Fruit fly (Drosophila melanogaster): Measurements from ENCODE around the gene Galk.

Gene Galk

dm6 chr3L:9028057-9028456 is 42.2 kb upstream of the Galk start (continued):
- TF ChIP-seq Oli (tag; optimal IDR thresholded peaks at IDR 0.05) (peak; percentile 66), CG16815 (GFP tag; optimal IDR thresholded peaks at IDR 0.05) (peak; percentile 36), Optix (GFP tag; IDR thresholded peaks at IDR 0.05) (no peak), D19B (GFP tag; optimal IDR thresholded peaks at IDR 0.05) (no peak), E2f1 (GFP tag; IDR thresholded peaks at IDR 0.05) (no peak), ci (GFP tag; IDR thresholded peaks at IDR 0.05) (peak; percentile 62; the same call in 1 of the 3 replicates), tup (GFP tag; optimal IDR thresholded peaks at IDR 0.05) (no peak), bowl (GFP tag; IDR thresholded peaks at IDR 0.05) (no peak), org-1 (GFP tag; optimal IDR thresholded peaks at IDR 0.05) (no peak), CG13123 (GFP tag; optimal IDR thresholded peaks at IDR 0.05) (no peak), CG2199 (GFP tag; IDR thresholded peaks at IDR 0.05) (no peak), ssp (GFP tag; IDR thresholded peaks at IDR 0.05) (peak; percentile 30; the same call in 1 of the 2 replicates), Asciz (GFP tag; optimal IDR thresholded peaks at IDR 0.05) (no peak), sisA (GFP tag; IDR thresholded peaks at IDR 0.05) (peak; percentile 41; the same call in 1 of the 2 replicates), CG5245 (GFP tag; optimal IDR thresholded peaks at IDR 0.05) (peak; percentile 0), caup (GFP tag; optimal IDR thresholded peaks at IDR 0.05; ENCODE audit: severe bottlenecking) (no peak), mam (GFP tag; optimal IDR thresholded peaks at IDR 0.05) (no peak), CG9437 (GFP tag; optimal IDR thresholded peaks at IDR 0.05) (peak; percentile 3), z (GFP tag; IDR thresholded peaks at IDR 0.05) (no peak), cwo (GFP tag; optimal IDR thresholded peaks at IDR 0.05) (no peak), stc (GFP tag; IDR thresholded peaks at IDR 0.05) (peak; percentile 20; the same call in 1 of the 2 replicates), eyg (GFP tag; optimal IDR thresholded peaks at IDR 0.05) (no peak), trh (GFP tag; optimal IDR thresholded peaks at IDR 0.05) (no peak), Sox100B (GFP tag; optimal IDR thresholded peaks at IDR 0.05) (peak; percentile 30), CG31365 (tag; optimal IDR thresholded peaks at IDR 0.05) (no peak), chn (GFP tag; optimal IDR thresholded peaks at IDR 0.05) (peak; percentile 44), CG2678 (tag; optimal IDR thresholded peaks at IDR 0.05) (peak; percentile 41), nmo (GFP tag; optimal IDR thresholded peaks at IDR 0.05) (peak; percentile 74), tna (GFP tag; IDR thresholded peaks at IDR 0.05; ENCODE audit: partially characterized antibody) (no peak), CG7556 (GFP tag; optimal IDR thresholded peaks at IDR 0.05) (peak; percentile 20), CG12299 (tag; optimal IDR thresholded peaks at IDR 0.05) (no peak), Fer2 (tag; optimal IDR thresholded peaks at IDR 0.05) (no peak), CG12236 (GFP tag; optimal IDR thresholded peaks at IDR 0.05) (no peak), CG13287 (GFP tag; IDR thresholded peaks at IDR 0.05; ENCODE audit: partially characterized antibody) (no peak), cato (GFP tag; optimal IDR thresholded peaks at IDR 0.05; ENCODE audit: borderline replicate concordance) (no peak), zen2 (GFP tag; IDR thresholded peaks at IDR 0.05; ENCODE audit: partially characterized antibody) (no peak), CG17912 (GFP tag; optimal IDR thresholded peaks at IDR 0.05) (no peak), CG14860 (GFP tag; IDR thresholded peaks at IDR 0.05; ENCODE audit: partially characterized antibody) (no peak), jigr1 (GFP tag; IDR thresholded peaks at IDR 0.05) (no peak), CG3726 (GFP tag; IDR thresholded peaks at IDR 0.05) (no peak), CG32532 (GFP tag; IDR thresholded peaks at IDR 0.05) (no peak), CG8765 (GFP tag; IDR thresholded peaks at IDR 0.05) (no peak; the same call in 1 of the 2 replicates), Kr (GFP tag; optimal IDR thresholded peaks at IDR 0.05) (no peak), CG11247 (GFP tag; IDR thresholded peaks at IDR 0.05) (no peak), fd64A (GFP tag; optimal IDR thresholded peaks at IDR 0.05) (no peak), oc (tag; optimal IDR thresholded peaks at IDR 0.05) (no peak), otp (GFP tag; IDR thresholded peaks at IDR 0.05) (0 out of 3 replicates have a peak, but pooled peaks have one; percentile 13), Hmx (GFP tag; optimal IDR thresholded peaks at IDR 0.05) (no peak), lbe (GFP tag; optimal IDR thresholded peaks at IDR 0.05) (no peak), GATAe (GFP tag; conservative IDR thresholded peaks at IDR 0.05) (no peak), Rx (GFP tag; IDR thresholded peaks at IDR 0.05) (peak; percentile 21; the same call in 1 of the 2 replicates)
